Worm (Caenorhabditis elegans) whole organism, mixed stage, embryonic: ENCODE measurements around the gene lron-7.

ENCODE experiments used
- M03D4.4 ChIP-seq: sonication (generic microtip); optimal IDR thresholded peaks from 2 replicates; lab custom pipeline; 2017; ENCODE audit warnings: mild to moderate bottlenecking, missing genetic modification characterization, missing compliant biosample characterization
- elt-1 ChIP-seq: sonication (generic microtip); optimal IDR thresholded peaks from 2 replicates; lab custom pipeline; 2017; ENCODE audit warnings: missing genetic modification characterization, mild to moderate bottlenecking, missing compliant biosample characterization, antibody characterized with exemption, moderate library complexity, borderline replicate concordance; ENCODE audit not compliant: insufficient read depth
- ham-2 ChIP-seq: fragments of 200-800 bp; sonication (Bioruptor generic); optimal IDR thresholded peaks from 2 replicates; lab custom pipeline; 2018; ENCODE audit warnings: mild to moderate bottlenecking, missing genetic modification characterization, missing compliant biosample characterization
- nhr-12 ChIP-seq: fragments of 150-350 bp; optimal IDR thresholded peaks from 2 replicates; lab custom pipeline; 2014; ENCODE audit warnings: missing biosample characterization, missing genetic modification characterization
- nhr-237 ChIP-seq: fragments of 150-350 bp; optimal IDR thresholded peaks from 2 replicates; lab custom pipeline; 2014; ENCODE audit warnings: missing biosample characterization, missing genetic modification characterization
- nhr-28 ChIP-seq: fragments of 150-350 bp; optimal IDR thresholded peaks from 2 replicates; lab custom pipeline; 2014; ENCODE audit warnings: missing biosample characterization, missing genetic modification characterization
- pha-4 ChIP-seq: fragments of 150-350 bp; optimal IDR thresholded peaks from 2 replicates; lab custom pipeline; 2018; ENCODE audit warnings: missing biosample characterization, missing genetic modification reagents, missing genetic modification characterization
- unc-62 ChIP-seq: fragments of 150-350 bp; optimal IDR thresholded peaks from 2 replicates; lab custom pipeline; 2014; ENCODE audit warnings: missing biosample characterization, missing genetic modification reagents, missing genetic modification characterization

- no peak for TF ChIP-seq ham-2 (GFP tag; lab: Kevin White, UChicago)
- no peak for TF ChIP-seq nhr-237
- TF ChIP-seq elt-1, result no peak
- no peak for TF ChIP-seq unc-62
- TF ChIP-seq nhr-28, result no peak
- TF ChIP-seq nhr-12 (tag; lab: Kevin White, UChicago), result no peak
- no peak for TF ChIP-seq M03D4.4 (tag; lab: Kevin White, UChicago)
- TF ChIP-seq pha-4 (tag; lab: Kevin White, UChicago), result no peak
These were observed 26.6 kb upstream of the lron-7 start, which contains the start of gene F46H5.2 for ce11 chrX:7265348-7265747.
